Worm (Caenorhabditis elegans) whole organism, L4 larva: Measurements from ENCODE around the gene glb-12.

Source experiments
- ces-1 ChIP-seq: fragments of 150-350 bp; sonication (generic microtip); optimal IDR thresholded peaks from 4 replicates; lab custom pipeline; 2014; ENCODE audit warnings: missing biosample characterization, missing genetic modification reagents, missing genetic modification characterization
- ctbp-1 ChIP-seq: fragments of 200-800 bp; sonication (Bioruptor generic); IDR thresholded peaks from 2 replicates; pipeline ENCODE4 v1.3.6; 2022; ENCODE audit warnings: missing genetic modification reagents, missing genetic modification characterization, missing compliant biosample characterization
- daf-12 ChIP-seq: fragments of 150-350 bp; optimal IDR thresholded peaks from 2 replicates; lab custom pipeline; 2014; ENCODE audit warnings: missing biosample characterization, missing genetic modification reagents, missing genetic modification characterization
- daf-16 ChIP-seq, 3 experiments: sonication (generic microtip); optimal IDR thresholded peaks; 2 replicates each; lab custom pipeline; 2016 to 2017; ENCODE audit warnings: missing genetic modification characterization in 3 of 3, missing genetic modification reagents in 3 of 3, mild to moderate bottlenecking in 2 of 3, missing compliant biosample characterization in 2 of 3, missing biosample characterization in 1 of 3, moderate library complexity in 1 of 3
- duxl-1 ChIP-seq: sonication (generic microtip); optimal IDR thresholded peaks from 2 replicates; lab custom pipeline; 2016; ENCODE audit warnings: mild to moderate bottlenecking, missing genetic modification characterization, moderate library complexity, missing compliant biosample characterization; ENCODE audit not compliant: poor library complexity
- fkh-10 ChIP-seq: fragments of 150-350 bp; optimal IDR thresholded peaks from 2 replicates; lab custom pipeline; 2014; ENCODE audit warnings: missing biosample characterization, missing genetic modification reagents, missing genetic modification characterization
- fos-1 ChIP-seq: fragments of 150-350 bp; optimal IDR thresholded peaks from 2 replicates; lab custom pipeline; 2014; ENCODE audit warnings: missing biosample characterization, missing genetic modification characterization
- lin-13 ChIP-seq: fragments of 150-350 bp; optimal IDR thresholded peaks from 2 replicates; lab custom pipeline; 2014; ENCODE audit warnings: missing biosample characterization, missing genetic modification reagents, missing genetic modification characterization
- lin-39 ChIP-seq: fragments of 150-350 bp; optimal IDR thresholded peaks from 2 replicates; lab custom pipeline; 2014; ENCODE audit warnings: missing biosample characterization, missing genetic modification reagents, missing genetic modification characterization
- madf-9 ChIP-seq: fragments of 200-800 bp; sonication (Bioruptor generic); conservative IDR thresholded peaks from 2 replicates; pipeline ENCODE4 v1.3.6; 2022; ENCODE audit warnings: missing genetic modification reagents, missing genetic modification characterization, missing compliant biosample characterization
- nhr-237 ChIP-seq: sonication (generic microtip); optimal IDR thresholded peaks from 2 replicates; lab custom pipeline; 2017; ENCODE audit warnings: missing biosample characterization, missing genetic modification characterization
- pqm-1 ChIP-seq: sonication (generic microtip); optimal IDR thresholded peaks from 2 replicates; lab custom pipeline; 2017; ENCODE audit warnings: missing biosample characterization, missing genetic modification characterization
- unc-130 ChIP-seq: sonication (generic microtip); optimal IDR thresholded peaks from 2 replicates; lab custom pipeline; 2016; ENCODE audit warnings: missing genetic modification reagents, missing genetic modification characterization, missing compliant biosample characterization
- zfp-2 ChIP-seq: sonication (generic microtip); optimal IDR thresholded peaks from 2 replicates; lab custom pipeline; 2016; ENCODE audit warnings: mild to moderate bottlenecking, missing genetic modification characterization, missing compliant biosample characterization

- no peak for TF ChIP-seq pqm-1 (tag; lab: Kevin White, UChicago)
- no peak for TF ChIP-seq fos-1 (tag; lab: Kevin White, UChicago)
- no peak for TF ChIP-seq lin-13 (GFP tag; lab: Kevin White, UChicago)
- TF ChIP-seq madf-9 (GFP tag; lab: Robert Waterston, UW): no peak
- no peak for TF ChIP-seq daf-12 (tag; lab: Kevin White, UChicago)
- no peak for TF ChIP-seq fkh-10 (GFP tag; lab: Kevin White, UChicago)
- no peak for TF ChIP-seq duxl-1
- TF ChIP-seq zfp-2 (tag; lab: Kevin White, UChicago): no peak
- no peak for TF ChIP-seq ctbp-1 (GFP tag; lab: Robert Waterston, UW)
- no peak for TF ChIP-seq unc-130
- TF ChIP-seq daf-16 (GFP tag; optimal IDR thresholded peaks at IDR 0.05; lab: Kevin White, UChicago): no peak
- no peak for TF ChIP-seq daf-16 (tag; optimal IDR thresholded peaks at IDR 0.05; lab: Kevin White, UChicago)
- no peak for TF ChIP-seq nhr-237
- TF ChIP-seq lin-39 (tag; lab: Kevin White, UChicago): no peak
- TF ChIP-seq ces-1 (GFP tag; lab: Kevin White, UChicago): no peak
Observed at ce11 chrII:10766773-10767172, 35.3 kb upstream of the glb-12 start.
